Fruit fly (Drosophila melanogaster) whole organism, embryonic: Measurements from ENCODE around the gene Trm1.

ENCODE experiments used
- ATbp ChIP-seq: fragments of 200-800 bp; sonication (Bioruptor generic); optimal IDR thresholded peaks from 2 replicates; lab custom pipeline; 2017; ENCODE audit warnings: missing biosample characterization, mild to moderate bottlenecking, missing genetic modification characterization, missing genetic modification reagents
- CG14860 ChIP-seq: fragments of 200-800 bp; sonication (Bioruptor generic); IDR thresholded peaks from 3 replicates; pipeline ENCODE4 v1.3.6; 2022; ENCODE audit warnings: missing biosample characterization, missing genetic modification characterization; ENCODE audit not compliant: partially characterized antibody
- CG17359 ChIP-seq: fragments of 200-800 bp; sonication (Bioruptor generic); optimal IDR thresholded peaks from 3 replicates; lab custom pipeline; 2018; ENCODE audit warnings: missing biosample characterization, mild to moderate bottlenecking, missing genetic modification characterization, moderate library complexity
- CG2116 ChIP-seq: fragments of 200-800 bp; sonication (Bioruptor generic); optimal IDR thresholded peaks from 3 replicates; lab custom pipeline; 2018; ENCODE audit warnings: missing biosample characterization, mild to moderate bottlenecking, missing genetic modification characterization
- CG2120 ChIP-seq: fragments of 200-800 bp; sonication (Bioruptor generic); optimal IDR thresholded peaks from 3 replicates; lab custom pipeline; 2016; ENCODE audit warnings: missing biosample characterization, missing genetic modification characterization
- CG2875 ChIP-seq: fragments of 200-800 bp; sonication (Bioruptor generic); optimal IDR thresholded peaks from 2 replicates; lab custom pipeline; 2017; ENCODE audit warnings: missing biosample characterization, mild to moderate bottlenecking, missing genetic modification characterization, missing genetic modification reagents
- CG31441 ChIP-seq: fragments of 200-800 bp; sonication (Bioruptor generic); IDR thresholded peaks from 2 replicates; pipeline ENCODE4 v1.3.6; 2022; ENCODE audit warnings: missing biosample characterization, missing genetic modification characterization
- CG3407 ChIP-seq: fragments of 200-800 bp; sonication (Bioruptor generic); optimal IDR thresholded peaks from 2 replicates; lab custom pipeline; 2018; ENCODE audit warnings: missing biosample characterization, mild to moderate bottlenecking, missing genetic modification characterization
- CG4328 ChIP-seq: fragments of 200-800 bp; sonication (Bioruptor generic); optimal IDR thresholded peaks from 3 replicates; lab custom pipeline; 2017; ENCODE audit warnings: missing biosample characterization, missing genetic modification reagents, missing genetic modification characterization
- CG5180 ChIP-seq: fragments of 200-800 bp; sonication (Bioruptor generic); optimal IDR thresholded peaks from 3 replicates; lab custom pipeline; 2017; ENCODE audit warnings: missing biosample characterization, missing genetic modification characterization, mild to moderate bottlenecking, moderate library complexity, missing genetic modification reagents
- CG6272 ChIP-seq: fragments of 200-800 bp; sonication (Bioruptor generic); IDR thresholded peaks from 2 replicates; pipeline ENCODE4 v1.3.6; 2022; ENCODE audit warnings: missing biosample characterization, missing genetic modification characterization
- CG6854 ChIP-seq: fragments of 200-800 bp; sonication (Bioruptor generic); optimal IDR thresholded peaks from 3 replicates; lab custom pipeline; 2017; ENCODE audit warnings: missing biosample characterization, mild to moderate bottlenecking, missing genetic modification characterization
- CG8281 ChIP-seq: fragments of 200-800 bp; sonication (Bioruptor generic); optimal IDR thresholded peaks from 2 replicates; lab custom pipeline; 2018; ENCODE audit warnings: missing biosample characterization, mild to moderate bottlenecking, missing genetic modification characterization, moderate library complexity
- CG8290 ChIP-seq, 3 experiments: fragments of 200-800 bp; sonication (Bioruptor generic); optimal IDR thresholded peaks; 2 replicates each; lab custom pipeline; 2016 to 2019; ENCODE audit warnings: missing biosample characterization in 3 of 3, missing genetic modification characterization in 3 of 3, mild to moderate bottlenecking in 2 of 3, moderate library complexity in 1 of 3
- CG9817 ChIP-seq: fragments of 200-800 bp; sonication (Bioruptor generic); optimal IDR thresholded peaks from 2 replicates; lab custom pipeline; 2018; ENCODE audit warnings: missing biosample characterization, mild to moderate bottlenecking, missing genetic modification characterization, moderate library complexity
- CG9876 ChIP-seq: fragments of 200-800 bp; sonication (Bioruptor generic); optimal IDR thresholded peaks from 2 replicates; lab custom pipeline; 2016; ENCODE audit warnings: missing biosample characterization, missing genetic modification characterization
- CG9932 ChIP-seq: fragments of 200-800 bp; sonication (Bioruptor generic); IDR thresholded peaks from 2 replicates; pipeline ENCODE4 v1.3.6; 2022; ENCODE audit warnings: missing biosample characterization, missing genetic modification characterization
- Doc3 ChIP-seq: fragments of 200-800 bp; sonication (Bioruptor generic); IDR thresholded peaks from 3 replicates; pipeline ENCODE4 v1.3.6; 2022; ENCODE audit warnings: missing biosample characterization, missing genetic modification characterization; ENCODE audit not compliant: partially characterized antibody
- Dp ChIP-seq: fragments of 200-800 bp; sonication (Bioruptor generic); optimal IDR thresholded peaks from 2 replicates; lab custom pipeline; 2018; ENCODE audit warnings: missing biosample characterization, mild to moderate bottlenecking, missing genetic modification characterization, moderate library complexity
- Fer1 ChIP-seq: fragments of 200-800 bp; sonication (Bioruptor generic); optimal IDR thresholded peaks from 2 replicates; lab custom pipeline; 2017; ENCODE audit warnings: missing biosample characterization, mild to moderate bottlenecking, missing genetic modification characterization
- Hey ChIP-seq: fragments of 200-800 bp; sonication (Bioruptor generic); optimal IDR thresholded peaks from 3 replicates; lab custom pipeline; 2018; ENCODE audit warnings: missing biosample characterization, mild to moderate bottlenecking, missing genetic modification characterization
- NC2α ChIP-seq: fragments of 200-800 bp; sonication (Bioruptor generic); optimal IDR thresholded peaks from 2 replicates; lab custom pipeline; 2016; ENCODE audit warnings: missing biosample characterization, missing genetic modification characterization
- Pdp1 ChIP-seq, 2 experiments: fragments of 200-800 bp; sonication (Bioruptor generic); optimal IDR thresholded peaks; 3 replicates each; lab custom pipeline; 2016; ENCODE audit warnings: missing biosample characterization in 2 of 2, missing genetic modification characterization in 2 of 2, mild to moderate bottlenecking in 1 of 2, moderate library complexity in 1 of 2
- Sry-δ ChIP-seq: fragments of 200-800 bp; sonication (Bioruptor generic); optimal IDR thresholded peaks from 2 replicates; lab custom pipeline; 2016; ENCODE audit warnings: missing biosample characterization, missing genetic modification characterization
- Stat92E ChIP-seq, 3 experiments: fragments of >200 bp in 2 of 3; fragments of 200-800 bp in 1 of 3; sonication (Bioruptor generic) in 1 of 3; optimal IDR thresholded peaks; 2 replicates each; lab custom pipeline; 2017 to 2019; ENCODE audit warnings: missing biosample characterization in 3 of 3, missing genetic modification characterization in 3 of 3, mild to moderate bottlenecking in 1 of 3, moderate library complexity in 1 of 3
- TFAM ChIP-seq: fragments of 200-800 bp; sonication (Bioruptor generic); optimal IDR thresholded peaks from 2 replicates; lab custom pipeline; 2017; ENCODE audit warnings: missing biosample characterization, missing genetic modification characterization, inconsistent platforms
- YL-1 ChIP-seq: fragments of 200-800 bp; sonication (Bioruptor generic); optimal IDR thresholded peaks from 3 replicates; lab custom pipeline; 2017; ENCODE audit warnings: missing biosample characterization, mild to moderate bottlenecking, missing genetic modification characterization
- bigmax ChIP-seq: fragments of 200-800 bp; sonication (Bioruptor generic); optimal IDR thresholded peaks from 2 replicates; lab custom pipeline; 2018; ENCODE audit warnings: missing biosample characterization, mild to moderate bottlenecking, missing genetic modification characterization
- br ChIP-seq: fragments of >200 bp; optimal IDR thresholded peaks from 2 replicates; lab custom pipeline; 2017
- crc ChIP-seq: fragments of 200-800 bp; sonication (Bioruptor generic); optimal IDR thresholded peaks from 2 replicates; lab custom pipeline; 2016; ENCODE audit warnings: missing biosample characterization, missing genetic modification characterization
- crol ChIP-seq: fragments of 200-800 bp; sonication (Bioruptor generic); IDR thresholded peaks from 2 replicates; pipeline ENCODE4 v1.3.6; 2022; ENCODE audit warnings: missing biosample characterization, missing genetic modification characterization
- dm ChIP-seq: fragments of 200-800 bp; sonication (Bioruptor generic); optimal IDR thresholded peaks from 3 replicates; lab custom pipeline; 2016; ENCODE audit warnings: missing biosample characterization, missing genetic modification characterization
- ftz-f1 ChIP-seq: fragments of 200-800 bp; sonication (Bioruptor generic); optimal IDR thresholded peaks from 2 replicates; lab custom pipeline; 2016; ENCODE audit warnings: missing biosample characterization, missing genetic modification characterization
- ham ChIP-seq: fragments of 200-800 bp; sonication (Bioruptor generic); IDR thresholded peaks from 2 replicates; pipeline ENCODE4 v1.3.6; 2022; ENCODE audit warnings: missing biosample characterization, missing genetic modification characterization
- hth ChIP-seq: fragments of >200 bp; optimal IDR thresholded peaks from 2 replicates; lab custom pipeline; 2017; ENCODE audit warnings: inconsistent platforms
- jing ChIP-seq: fragments of 200-800 bp; sonication (Bioruptor generic); optimal IDR thresholded peaks from 2 replicates; lab custom pipeline; 2018; ENCODE audit warnings: missing biosample characterization, mild to moderate bottlenecking, missing genetic modification characterization
- kay ChIP-seq: fragments of 200-800 bp; sonication (Bioruptor generic); optimal IDR thresholded peaks from 2 replicates; lab custom pipeline; 2016; ENCODE audit warnings: missing biosample characterization, missing genetic modification characterization
- nmo ChIP-seq: fragments of 200-800 bp; sonication (Bioruptor generic); optimal IDR thresholded peaks from 2 replicates; lab custom pipeline; 2018; ENCODE audit warnings: missing biosample characterization, mild to moderate bottlenecking, missing genetic modification characterization, moderate library complexity
- pan ChIP-seq, 4 experiments: fragments of >200 bp in 3 of 4; fragments of 200-800 bp in 1 of 4; sonication (Bioruptor generic) in 1 of 4; optimal IDR thresholded peaks in 3 of 4; IDR thresholded peaks in 1 of 4; 2 replicates each; pipeline versions ENCODE4 v1.3.6 to Lab custom; 2017 to 2022; ENCODE audit warnings: missing biosample characterization in 2 of 4, missing genetic modification characterization in 2 of 4, mixed read lengths in 1 of 4
- rib ChIP-seq: fragments of 200-800 bp; sonication (Bioruptor generic); IDR thresholded peaks from 2 replicates; pipeline ENCODE4 v1.3.6; 2022; ENCODE audit warnings: missing biosample characterization, missing genetic modification characterization
- slbo ChIP-seq: fragments of 200-800 bp; sonication (Bioruptor generic); IDR thresholded peaks from 2 replicates; pipeline ENCODE4 v1.3.6; 2022; ENCODE audit warnings: missing biosample characterization, missing genetic modification characterization
- stwl ChIP-seq: fragments of 200-800 bp; sonication (Bioruptor generic); optimal IDR thresholded peaks from 3 replicates; lab custom pipeline; 2018; ENCODE audit warnings: missing biosample characterization, mild to moderate bottlenecking, missing genetic modification characterization, moderate library complexity
- twi ChIP-seq: fragments of 200-800 bp; optimal IDR thresholded peaks from 2 replicates; lab custom pipeline; 2019; ENCODE audit warnings: missing biosample characterization, mild to moderate bottlenecking, missing genetic modification characterization, moderate library complexity
- tx ChIP-seq: fragments of 200-800 bp; sonication (Bioruptor generic); optimal IDR thresholded peaks from 2 replicates; lab custom pipeline; 2016; ENCODE audit warnings: missing biosample characterization, missing genetic modification characterization
- usp ChIP-seq: fragments of >200 bp; optimal IDR thresholded peaks from 2 replicates; lab custom pipeline; 2017; ENCODE audit warnings: missing biosample characterization, missing genetic modification characterization

Trm1 gene

DNA sequence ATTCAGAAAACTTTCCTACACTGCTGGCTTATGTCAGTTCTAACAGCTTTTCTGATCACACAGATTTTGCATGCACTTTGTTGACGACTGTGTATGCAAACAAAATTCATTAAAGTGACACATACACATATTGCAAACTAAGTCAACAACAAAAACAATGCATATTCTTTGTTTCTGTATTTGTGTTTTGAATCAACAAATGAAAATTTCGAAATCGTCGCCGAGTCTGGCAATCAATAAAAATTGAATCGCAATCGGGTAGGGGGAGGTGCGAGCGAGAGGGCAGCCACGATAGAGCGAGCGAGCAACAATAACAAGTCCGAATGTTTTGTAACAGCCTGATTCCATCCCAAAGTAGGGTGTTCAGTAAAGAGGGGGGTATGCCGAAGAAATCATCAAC is 35.2 kb downstream of the Trm1 start (continued):
- TF ChIP-seq slbo (GFP tag; lab: Robert Waterston, UW) (no peak), CG2116 (GFP tag; lab: Kevin White, UChicago) (no peak), TFAM (no peak), Doc3 (GFP tag; lab: Robert Waterston, UW) (no peak), stwl (no peak), Dp (no peak), crc (GFP tag; lab: Kevin White, UChicago) (no peak), ham (GFP tag; lab: Robert Waterston, UW) (no peak), Fer1 (GFP tag; lab: Kevin White, UChicago) (peak; percentile 66), Stat92E (GFP tag; optimal IDR thresholded peaks at IDR 0.05; lab: Kevin White, UChicago) (no peak), CG3407 (peak; percentile 4), nmo (GFP tag; lab: Kevin White, UChicago) (no peak), CG17359 (tag; lab: Kevin White, UChicago) (peak; percentile 57), CG2875 (GFP tag; lab: Kevin White, UChicago) (no peak), crol (peak; percentile 57; the same call in 1 of the 2 replicates), CG5180 (GFP tag; lab: Kevin White, UChicago) (peak; percentile 7), CG8281 (peak; percentile 6), hth (no peak), br (no peak), Sry-δ (GFP tag; lab: Kevin White, UChicago) (no peak), twi (tag; lab: Kevin White, UChicago) (no peak), usp (GFP tag; lab: Kevin White, UChicago) (no peak), tx (GFP tag; lab: Kevin White, UChicago) (no peak), pan (optimal IDR thresholded peaks at IDR 0.05; lab: Kevin White, UChicago) (no peak), pan (GFP tag; optimal IDR thresholded peaks at IDR 0.05 in 1 of 2, IDR thresholded peaks at IDR 0.05 in 1 of 2) (peak in 1 of 2 experiments; percentile 36), dm (no peak), ATbp (GFP tag; lab: Kevin White, UChicago) (peak; percentile 65), CG9876 (GFP tag; lab: Kevin White, UChicago) (no peak), CG2120 (GFP tag; lab: Kevin White, UChicago) (no peak), CG6272 (GFP tag; lab: Robert Waterston, UW) (no peak), jing (GFP tag; lab: Kevin White, UChicago) (no peak), ftz-f1 (GFP tag; lab: Kevin White, UChicago) (no peak), CG8290 (GFP tag; optimal IDR thresholded peaks at IDR 0.05; lab: Kevin White, UChicago) (no peak), CG8290 (tag; optimal IDR thresholded peaks at IDR 0.05; lab: Kevin White, UChicago) (peak in 1 of 2 experiments; percentile 47), kay (peak; percentile 6), CG6854 (GFP tag; lab: Kevin White, UChicago) (peak; percentile 6), rib (GFP tag; lab: Robert Waterston, UW) (0 out of 2 replicates have a peak, but pooled peaks have one; percentile 35), CG14860 (GFP tag; lab: Robert Waterston, UW) (no peak), CG31441 (GFP tag; lab: Robert Waterston, UW) (no peak), CG9817 (tag; lab: Kevin White, UChicago) (no peak), CG4328 (peak; percentile 40), Pdp1 (GFP tag; optimal IDR thresholded peaks at IDR 0.05; lab: Kevin White, UChicago) (peak in 1 of 2 experiments; percentile 83), YL-1 (GFP tag; lab: Kevin White, UChicago) (no peak), Hey (tag; lab: Kevin White, UChicago) (peak; percentile 1), NC2α (GFP tag; lab: Kevin White, UChicago) (no peak), CG9932 (GFP tag; lab: Robert Waterston, UW) (0 out of 2 replicates have a peak, but pooled peaks have one; percentile 32), bigmax (GFP tag; lab: Kevin White, UChicago) (no peak)
